Worm (Caenorhabditis elegans) whole organism, young adult: ENCODE results near the gene C03E10.3.

Experiments used
- B0035.1 ChIP-seq: sonication (generic microtip); optimal IDR thresholded peaks from 2 replicates; lab custom pipeline; 2016; ENCODE audit warnings: missing genetic modification characterization, mild to moderate bottlenecking, missing compliant biosample characterization, missing genotype, missing genetic modification reagents
- D2030.7 ChIP-seq: fragments of 200-800 bp; sonication (Bioruptor generic); IDR thresholded peaks from 2 replicates; pipeline ENCODE4 v1.3.6; 2022; ENCODE audit warnings: missing genetic modification reagents, missing genetic modification characterization, missing compliant biosample characterization
- F23B12.7 ChIP-seq: sonication (generic microtip); optimal IDR thresholded peaks from 2 replicates; lab custom pipeline; 2017; ENCODE audit warnings: missing genetic modification characterization, mild to moderate bottlenecking, missing compliant biosample characterization, antibody characterized with exemption, moderate library complexity; ENCODE audit not compliant: insufficient read depth
- F37B4.10 ChIP-seq: fragments of 200-800 bp; sonication (Bioruptor generic); IDR thresholded peaks from 2 replicates; pipeline ENCODE4 v1.3.6; 2022; ENCODE audit warnings: missing genetic modification characterization, missing compliant biosample characterization
- F57A8.1 ChIP-seq: fragments of 200-800 bp; sonication (Bioruptor generic); optimal IDR thresholded peaks from 2 replicates; lab custom pipeline; 2018; ENCODE audit warnings: mild to moderate bottlenecking, missing genetic modification characterization, moderate library complexity, missing compliant biosample characterization
- F57C9.4 ChIP-seq: sonication (generic microtip); optimal IDR thresholded peaks from 2 replicates; lab custom pipeline; 2017; ENCODE audit warnings: mild to moderate bottlenecking, missing genetic modification characterization, missing compliant biosample characterization
- K12H6.12 ChIP-seq: fragments of 200-800 bp; sonication (Bioruptor generic); optimal IDR thresholded peaks from 2 replicates; lab custom pipeline; 2018; ENCODE audit warnings: mild to moderate bottlenecking, missing genetic modification characterization, missing compliant biosample characterization
- T26A5.8 ChIP-seq: sonication (generic microtip); optimal IDR thresholded peaks from 2 replicates; lab custom pipeline; 2016; ENCODE audit warnings: missing genetic modification characterization, missing compliant biosample characterization
- Y53F4B.3 ChIP-seq: fragments of 200-800 bp; sonication (Bioruptor generic); IDR thresholded peaks from 2 replicates; pipeline ENCODE4 v1.3.6; 2022; ENCODE audit warnings: missing genetic modification reagents, missing genetic modification characterization, missing compliant biosample characterization
- Y53G8AR.9 ChIP-seq: fragments of 200-800 bp; sonication (Bioruptor generic); conservative IDR thresholded peaks from 2 replicates; pipeline ENCODE4 v1.3.6; 2022; ENCODE audit warnings: missing genetic modification reagents, missing genetic modification characterization, missing compliant biosample characterization
- Y56A3A.18 ChIP-seq: fragments of 200-800 bp; sonication (Bioruptor generic); IDR thresholded peaks from 2 replicates; pipeline ENCODE4 v1.3.6; 2022; ENCODE audit warnings: missing genetic modification reagents, missing genetic modification characterization, missing compliant biosample characterization
- Y79H2A.3 ChIP-seq: fragments of 200-800 bp; sonication (Bioruptor generic); conservative IDR thresholded peaks from 2 replicates; pipeline ENCODE4 v1.3.6; 2022; ENCODE audit warnings: missing genetic modification reagents, missing genetic modification characterization, missing compliant biosample characterization
- ZK185.1 ChIP-seq: sonication (generic microtip); optimal IDR thresholded peaks from 2 replicates; lab custom pipeline; 2016; ENCODE audit warnings: mild to moderate bottlenecking, missing genetic modification characterization, missing compliant biosample characterization; ENCODE audit not compliant: poor library complexity, severe bottlenecking
- ama-1 ChIP-seq, 3 experiments: fragments of 150-350 bp in 1 of 3; sonication (generic microtip) in 2 of 3; optimal IDR thresholded peaks; 2 replicates each; lab custom pipeline; 2014 to 2018; ENCODE audit warnings: missing biosample characterization in 2 of 3, missing genetic modification characterization in 2 of 3, missing genetic modification reagents in 2 of 3
- aptf-3 ChIP-seq: fragments of 200-800 bp; sonication (Bioruptor generic); IDR thresholded peaks from 2 replicates; pipeline ENCODE4 v1.3.6; 2022; ENCODE audit warnings: missing genetic modification characterization, missing compliant biosample characterization
- athp-1 ChIP-seq: sonication (generic microtip); optimal IDR thresholded peaks from 2 replicates; lab custom pipeline; 2017; ENCODE audit warnings: mild to moderate bottlenecking, missing genetic modification characterization, missing compliant biosample characterization
- attf-3 ChIP-seq: fragments of 200-800 bp; sonication (Bioruptor generic); conservative IDR thresholded peaks from 2 replicates; pipeline ENCODE4 v1.3.6; 2022; ENCODE audit warnings: missing genetic modification reagents, missing genetic modification characterization, missing compliant biosample characterization
- attf-5 ChIP-seq: fragments of 200-800 bp; sonication (Bioruptor generic); optimal IDR thresholded peaks from 2 replicates; lab custom pipeline; 2018; ENCODE audit warnings: mild to moderate bottlenecking, missing genetic modification characterization, missing compliant biosample characterization
- bed-2 ChIP-seq: fragments of 200-800 bp; sonication (Bioruptor generic); IDR thresholded peaks from 2 replicates; pipeline ENCODE4 v1.3.6; 2022; ENCODE audit warnings: missing genetic modification reagents, missing genetic modification characterization, missing compliant biosample characterization
- ceh-100 ChIP-seq: fragments of 200-800 bp; sonication (Bioruptor generic); IDR thresholded peaks from 2 replicates; pipeline ENCODE4 v1.3.6; 2022; ENCODE audit warnings: missing genetic modification reagents, missing genetic modification characterization, missing compliant biosample characterization
- ceh-27 ChIP-seq: fragments of 200-800 bp; sonication (Bioruptor generic); optimal IDR thresholded peaks from 2 replicates; lab custom pipeline; 2018; ENCODE audit warnings: mild to moderate bottlenecking, missing genetic modification characterization, moderate library complexity, missing compliant biosample characterization
- ceh-58 ChIP-seq: fragments of 200-800 bp; sonication (Bioruptor generic); IDR thresholded peaks from 2 replicates; pipeline ENCODE4 v1.3.6; 2022; ENCODE audit warnings: missing genetic modification characterization, missing compliant biosample characterization
- ceh-91 ChIP-seq: fragments of 200-800 bp; sonication (Bioruptor generic); IDR thresholded peaks from 2 replicates; pipeline ENCODE4 v1.3.6; 2022; ENCODE audit warnings: missing genetic modification reagents, missing genetic modification characterization, missing compliant biosample characterization
- chd-7 ChIP-seq: sonication (generic microtip); optimal IDR thresholded peaks from 2 replicates; lab custom pipeline; 2016; ENCODE audit warnings: mild to moderate bottlenecking, missing genetic modification characterization, moderate library complexity, missing compliant biosample characterization
- die-1 ChIP-seq: sonication (generic microtip); optimal IDR thresholded peaks from 2 replicates; lab custom pipeline; 2016; ENCODE audit warnings: missing genotype, mild to moderate bottlenecking, missing genetic modification characterization, missing compliant biosample characterization
- efl-1 ChIP-seq: fragments of 150-350 bp; optimal IDR thresholded peaks from 2 replicates; lab custom pipeline; 2014; ENCODE audit warnings: missing biosample characterization, missing genetic modification reagents, missing genetic modification characterization
- him-1 ChIP-seq: sonication (generic microtip); optimal IDR thresholded peaks from 2 replicates; lab custom pipeline; 2016; ENCODE audit warnings: missing genotype, missing genetic modification reagents, missing genetic modification characterization, missing compliant biosample characterization
- hlh-26 ChIP-seq: fragments of 200-800 bp; sonication (Bioruptor generic); conservative IDR thresholded peaks from 2 replicates; pipeline ENCODE4 v1.3.6; 2022; ENCODE audit warnings: missing genetic modification reagents, missing genetic modification characterization, missing compliant biosample characterization
- hmg-1.2 ChIP-seq: fragments of 200-800 bp; sonication (Bioruptor generic); IDR thresholded peaks from 2 replicates; pipeline ENCODE4 v1.3.6; 2022; ENCODE audit warnings: missing genetic modification reagents, missing genetic modification characterization, missing compliant biosample characterization
- hsf-1 ChIP-seq: fragments of 200-800 bp; sonication (Bioruptor generic); IDR thresholded peaks from 2 replicates; pipeline ENCODE4 v1.3.6; 2022; ENCODE audit warnings: missing genetic modification reagents, missing genetic modification characterization, missing compliant biosample characterization
- lir-1 ChIP-seq: fragments of 200-800 bp; sonication (Bioruptor generic); conservative IDR thresholded peaks from 2 replicates; pipeline ENCODE4 v1.3.6; 2022; ENCODE audit warnings: missing genetic modification reagents, missing genetic modification characterization, missing compliant biosample characterization
- lsl-1 ChIP-seq: fragments of 200-800 bp; sonication (Bioruptor generic); optimal IDR thresholded peaks from 2 replicates; lab custom pipeline; 2018; ENCODE audit warnings: mild to moderate bottlenecking, missing genetic modification characterization, moderate library complexity, missing compliant biosample characterization
- madf-3 ChIP-seq: fragments of 200-800 bp; sonication (Bioruptor generic); IDR thresholded peaks from 2 replicates; pipeline ENCODE4 v1.3.6; 2022; ENCODE audit warnings: missing genetic modification reagents, missing genetic modification characterization, missing compliant biosample characterization
- nfyb-1 ChIP-seq: fragments of 200-800 bp; sonication (Bioruptor generic); IDR thresholded peaks from 2 replicates; pipeline ENCODE4 v1.3.6; 2022; ENCODE audit warnings: missing genetic modification reagents, missing genetic modification characterization, missing compliant biosample characterization
- pbrm-1 ChIP-seq: fragments of 200-800 bp; sonication (Bioruptor generic); IDR thresholded peaks from 2 replicates; pipeline ENCODE4 v1.3.6; 2022; ENCODE audit warnings: missing genetic modification reagents, missing genetic modification characterization, missing compliant biosample characterization
- pha-4 ChIP-seq: fragments of 150-350 bp; sonication (generic microtip); optimal IDR thresholded peaks from 2 replicates; lab custom pipeline; 2014; ENCODE audit warnings: missing biosample characterization, missing genetic modification reagents, missing genetic modification characterization
- rcor-1 ChIP-seq: fragments of 200-800 bp; sonication (Bioruptor generic); IDR thresholded peaks from 2 replicates; pipeline ENCODE4 v1.3.6; 2022; ENCODE audit warnings: missing genetic modification reagents, missing genetic modification characterization, missing compliant biosample characterization
- repo-1 ChIP-seq: sonication (generic microtip); optimal IDR thresholded peaks from 2 replicates; lab custom pipeline; 2017; ENCODE audit warnings: mild to moderate bottlenecking, missing genetic modification characterization, missing compliant biosample characterization
- sdz-38 ChIP-seq: sonication (generic microtip); optimal IDR thresholded peaks from 2 replicates; lab custom pipeline; 2016; ENCODE audit warnings: missing genotype, missing genetic modification characterization, missing compliant biosample characterization
- snpc-1.1 ChIP-seq: sonication (generic microtip); optimal IDR thresholded peaks from 2 replicates; lab custom pipeline; 2017; ENCODE audit warnings: missing genetic modification characterization, mild to moderate bottlenecking, missing compliant biosample characterization, antibody characterized with exemption, moderate library complexity, missing genotype, missing genetic modification reagents; ENCODE audit not compliant: insufficient read depth
- somi-1 ChIP-seq: fragments of 200-800 bp; sonication (Bioruptor generic); optimal IDR thresholded peaks from 2 replicates; lab custom pipeline; 2018; ENCODE audit warnings: mild to moderate bottlenecking, missing genetic modification characterization, missing compliant biosample characterization
- tlf-1 ChIP-seq: fragments of 200-800 bp; sonication (Bioruptor generic); optimal IDR thresholded peaks from 2 replicates; lab custom pipeline; 2018; ENCODE audit warnings: mild to moderate bottlenecking, missing genetic modification characterization, missing compliant biosample characterization
- unc-130 ChIP-seq: sonication (generic microtip); optimal IDR thresholded peaks from 2 replicates; lab custom pipeline; 2016; ENCODE audit warnings: missing genetic modification reagents, missing genetic modification characterization, missing compliant biosample characterization
- unc-62 ChIP-seq: fragments of 150-350 bp; optimal IDR thresholded peaks from 2 replicates; lab custom pipeline; 2014; ENCODE audit warnings: missing biosample characterization, missing genetic modification reagents, missing genetic modification characterization
- zfh-2 ChIP-seq: fragments of 200-800 bp; sonication (Bioruptor generic); conservative IDR thresholded peaks from 2 replicates; pipeline ENCODE4 v1.3.6; 2022; ENCODE audit warnings: missing genetic modification reagents, missing genetic modification characterization, missing compliant biosample characterization
- zim-3 ChIP-seq: sonication (generic microtip); optimal IDR thresholded peaks from 2 replicates; lab custom pipeline; 2017; ENCODE audit warnings: mild to moderate bottlenecking, missing genetic modification characterization, moderate library complexity, missing compliant biosample characterization
- ztf-18 ChIP-seq: sonication (generic microtip); optimal IDR thresholded peaks from 2 replicates; lab custom pipeline; 2016; ENCODE audit warnings: missing genotype, mild to moderate bottlenecking, missing genetic modification characterization, missing compliant biosample characterization
- ztf-28 ChIP-seq: fragments of 200-800 bp; sonication (Bioruptor generic); IDR thresholded peaks from 2 replicates; pipeline ENCODE4 v1.3.6; 2022; ENCODE audit warnings: missing genetic modification reagents, missing genetic modification characterization, missing compliant biosample characterization

C03E10.3 gene

ce11 chrV:11239187-11239725 lies 47.0 kb upstream of the C03E10.3 start, which contains the start of the genes dvc-1 and ima-1 (continued):
- TF ChIP-seq K12H6.12 (tag; lab: Kevin White, UChicago), result peak; percentile 32
- peak; percentile 81 for TF ChIP-seq lsl-1 (GFP tag; lab: Kevin White, UChicago)
- TF ChIP-seq Y53F4B.3 (GFP tag; lab: Robert Waterston, UW), result no peak
- TF ChIP-seq F57C9.4 (tag; lab: Kevin White, UChicago), result no peak
- 0 out of 2 replicates have a peak, but pooled peaks have one; percentile 49 for TF ChIP-seq F37B4.10 (GFP tag; lab: Robert Waterston, UW)
- TF ChIP-seq ceh-58, result no peak
- no peak for TF ChIP-seq Y56A3A.18 (GFP tag; lab: Robert Waterston, UW)
- peak; percentile 91 for TF ChIP-seq D2030.7 (GFP tag; lab: Robert Waterston, UW)
- peak; percentile 86 for TF ChIP-seq ceh-100 (GFP tag; lab: Robert Waterston, UW)
- TF ChIP-seq ZK185.1 (tag; lab: Kevin White, UChicago), result no peak
- TF ChIP-seq Y53G8AR.9 (GFP tag; lab: Robert Waterston, UW), result peak; percentile 60
- TF ChIP-seq attf-3 (GFP tag; lab: Robert Waterston, UW), result peak; percentile 60; the same call in 1 of the 2 replicates
- TF ChIP-seq unc-62 (GFP tag; lab: Kevin White, UChicago), result no peak
- no peak for TF ChIP-seq pha-4 (tag; lab: Kevin White, UChicago)
- TF ChIP-seq madf-3 (GFP tag; lab: Robert Waterston, UW), result peak; percentile 92
- TF ChIP-seq ztf-18 (tag; lab: Kevin White, UChicago), result peak; percentile 67
- no peak for TF ChIP-seq zfh-2
- TF ChIP-seq unc-130 (GFP tag; lab: Kevin White, UChicago), result peak; percentile 90
- no peak for TF ChIP-seq F57A8.1 (GFP tag; lab: Kevin White, UChicago)
- TF ChIP-seq athp-1 (tag; lab: Kevin White, UChicago), result peak; percentile 80
- peak; percentile 60 for TF ChIP-seq pbrm-1 (GFP tag; lab: Robert Waterston, UW)
- TF ChIP-seq hmg-1.2, result peak; percentile 70; the same call in 1 of the 2 replicates
- peak; percentile 37 for TF ChIP-seq snpc-1.1
- TF ChIP-seq ama-1 (optimal IDR thresholded peaks at IDR 0.05; lab: Kevin White, UChicago), result no peak
- no peak for TF ChIP-seq ama-1 (GFP tag; optimal IDR thresholded peaks at IDR 0.05; lab: Kevin White, UChicago)
- TF ChIP-seq aptf-3 (GFP tag; lab: Robert Waterston, UW), result no peak
- TF ChIP-seq ceh-27 (GFP tag; lab: Kevin White, UChicago), result peak; percentile 38
- TF ChIP-seq Y79H2A.3 (GFP tag; lab: Robert Waterston, UW), result peak; percentile 55; the same call in 1 of the 2 replicates
- peak; percentile 90 for TF ChIP-seq rcor-1 (GFP tag; lab: Robert Waterston, UW)
- no peak for TF ChIP-seq repo-1 (tag; lab: Kevin White, UChicago)
- no peak for TF ChIP-seq B0035.1 (tag; lab: Kevin White, UChicago)
- TF ChIP-seq ceh-91 (GFP tag; lab: Robert Waterston, UW), result peak; percentile 94
- TF ChIP-seq die-1 (tag; lab: Kevin White, UChicago), result peak; percentile 72
- no peak for TF ChIP-seq zim-3 (tag; lab: Kevin White, UChicago)
- TF ChIP-seq chd-7 (tag; lab: Kevin White, UChicago), result no peak
- peak; percentile 99 for TF ChIP-seq efl-1 (GFP tag; lab: Kevin White, UChicago)
- TF ChIP-seq somi-1, result no peak
- peak; percentile 66 for TF ChIP-seq him-1 (tag; lab: Kevin White, UChicago)
- no peak for TF ChIP-seq hlh-26 (GFP tag; lab: Robert Waterston, UW)
- TF ChIP-seq hsf-1 (GFP tag; lab: Robert Waterston, UW), result peak; percentile 85; the same call in 1 of the 2 replicates
- TF ChIP-seq ztf-28 (GFP tag; lab: Robert Waterston, UW), result 0 out of 2 replicates have a peak, but pooled peaks have one; percentile 43
- peak; percentile 89 for TF ChIP-seq tlf-1 (GFP tag; lab: Kevin White, UChicago)
- no peak for TF ChIP-seq T26A5.8
- TF ChIP-seq attf-5 (GFP tag; lab: Kevin White, UChicago), result peak; percentile 84
- TF ChIP-seq nfyb-1 (GFP tag; lab: Robert Waterston, UW), result 0 out of 2 replicates have a peak, but pooled peaks have one; percentile 14
- TF ChIP-seq F23B12.7, result no peak
- 0 out of 2 replicates have a peak, but pooled peaks have one; percentile 62 for TF ChIP-seq bed-2 (GFP tag; lab: Robert Waterston, UW)
- no peak for TF ChIP-seq lir-1 (GFP tag; lab: Robert Waterston, UW)
- no peak for TF ChIP-seq sdz-38
